Worm (Caenorhabditis elegans): Measurements from ENCODE around the gene nth-1.

DNA sequence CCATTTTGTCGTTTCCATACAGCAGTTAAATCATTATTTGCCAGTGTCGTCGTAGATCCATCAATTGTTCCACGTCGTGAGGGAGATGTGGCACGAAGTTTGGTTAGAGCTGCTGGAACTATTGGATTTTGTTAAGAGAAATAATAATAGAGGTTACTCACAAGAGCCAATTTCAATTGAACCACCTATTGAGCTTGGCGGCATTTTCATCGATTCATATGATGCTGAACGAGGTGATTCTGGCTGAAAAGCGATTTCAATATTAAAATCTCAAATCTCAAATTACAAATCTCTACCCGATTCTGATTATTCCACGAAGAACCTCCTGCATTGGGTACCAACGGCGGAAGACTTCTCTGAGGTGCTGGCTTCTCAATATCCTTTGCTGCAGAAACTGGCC, 36.2 kb downstream of the nth-1 start:
- TF ChIP-seq unc-62 (GFP tag; optimal IDR thresholded peaks at IDR 0.05) (no peak), pha-4 (tag; optimal IDR thresholded peaks at IDR 0.05) (no peak), lsy-2 (tag; optimal IDR thresholded peaks at IDR 0.05) (no peak), nhr-237 (tag; optimal IDR thresholded peaks at IDR 0.05) (no peak), blmp-1 (tag; optimal IDR thresholded peaks at IDR 0.05) (no peak), mab-5 (tag; optimal IDR thresholded peaks at IDR 0.05) (no peak), tbx-8 (GFP tag; optimal IDR thresholded peaks at IDR 0.05) (no peak)

Data from whole organism, mixed stage, embryonic.